Worm (Caenorhabditis elegans) whole organism, dauer: ENCODE data around the gene R09A8.1.

Experiments used
- unc-62 ChIP-seq: sonication (generic microtip); optimal IDR thresholded peaks from 2 replicates; lab custom pipeline; 2017; ENCODE audit warnings: missing biosample characterization, missing genetic modification reagents, missing genetic modification characterization

The R09A8.1 gene

ce11 chrX:12664443-12664842 is 50.9 kb downstream of the R09A8.1 start:
- no peak for TF ChIP-seq unc-62 (GFP tag; lab: Kevin White, UChicago)

- no peak for TF ChIP-seq unc-62 (GFP tag; lab: Kevin White, UChicago)
Measured at ce11 chrX:12664987-12665451, 51.5 kb downstream of the R09A8.1 start.

ce11 chrX:12665799-12666198 is 52.2 kb downstream of the R09A8.1 start:
- no peak for TF ChIP-seq unc-62 (GFP tag; lab: Kevin White, UChicago)
